Fruit fly (Drosophila melanogaster) whole organism, adult: ENCODE data around the gene RIOK1.

Experiments
- CG11617 ChIP-seq: fragments of 200-800 bp; sonication (Bioruptor generic); optimal IDR thresholded peaks from 2 replicates; lab custom pipeline; 2017; ENCODE audit warnings: mild to moderate bottlenecking, missing biosample characterization, missing genetic modification reagents, missing genetic modification characterization
- CG12768 ChIP-seq: fragments of 200-800 bp; sonication (Bioruptor generic); optimal IDR thresholded peaks from 2 replicates; lab custom pipeline; 2017; ENCODE audit warnings: missing biosample characterization, missing genetic modification characterization, mild to moderate bottlenecking, moderate library complexity, missing genetic modification reagents
- CG14711 ChIP-seq: fragments of 200-800 bp; sonication (Bioruptor generic); optimal IDR thresholded peaks from 2 replicates; lab custom pipeline; 2018; ENCODE audit warnings: missing biosample characterization, mild to moderate bottlenecking, missing genetic modification characterization, moderate library complexity
- CG1620 ChIP-seq: fragments of 200-800 bp; sonication (Bioruptor generic); optimal IDR thresholded peaks from 2 replicates; lab custom pipeline; 2016; ENCODE audit warnings: missing biosample characterization, missing genetic modification characterization
- CG33017 ChIP-seq: fragments of 200-800 bp; sonication (Bioruptor generic); optimal IDR thresholded peaks from 2 replicates; lab custom pipeline; 2018; ENCODE audit warnings: missing biosample characterization, mild to moderate bottlenecking, missing genetic modification characterization, moderate library complexity
- CG5204 ChIP-seq: fragments of 200-800 bp; sonication (Bioruptor generic); optimal IDR thresholded peaks from 2 replicates; lab custom pipeline; 2016; ENCODE audit warnings: missing biosample characterization, missing genetic modification characterization
- CG7045 ChIP-seq: fragments of 200-800 bp; sonication (Bioruptor generic); optimal IDR thresholded peaks from 2 replicates; lab custom pipeline; 2017; ENCODE audit warnings: missing biosample characterization, mild to moderate bottlenecking, missing genetic modification characterization
- CG7101 ChIP-seq: fragments of 200-800 bp; sonication (Bioruptor generic); optimal IDR thresholded peaks from 2 replicates; lab custom pipeline; 2018; ENCODE audit warnings: missing biosample characterization, mild to moderate bottlenecking, missing genetic modification characterization, moderate library complexity
- Clk ChIP-seq: fragments of 200-800 bp; sonication (Bioruptor generic); optimal IDR thresholded peaks from 2 replicates; lab custom pipeline; 2017; ENCODE audit warnings: missing biosample characterization, missing genetic modification characterization
- Crg-1 ChIP-seq: fragments of 200-800 bp; sonication (Bioruptor generic); optimal IDR thresholded peaks from 2 replicates; lab custom pipeline; 2016; ENCODE audit warnings: missing biosample characterization, missing genetic modification characterization
- Hr96 ChIP-seq: fragments of 200-800 bp; sonication (Bioruptor generic); optimal IDR thresholded peaks from 2 replicates; lab custom pipeline; 2016; ENCODE audit warnings: missing biosample characterization, missing genetic modification characterization
- Mnt ChIP-seq: fragments of 200-800 bp; sonication (Bioruptor generic); optimal IDR thresholded peaks from 2 replicates; lab custom pipeline; 2016; ENCODE audit warnings: missing biosample characterization, mild to moderate bottlenecking, missing genetic modification characterization
- bab1 ChIP-seq: fragments of 200-800 bp; sonication (Bioruptor generic); optimal IDR thresholded peaks from 3 replicates; lab custom pipeline; 2019; ENCODE audit warnings: missing biosample characterization, mild to moderate bottlenecking, missing genetic modification characterization, moderate library complexity
- cic ChIP-seq: fragments of 200-800 bp; sonication (Bioruptor generic); optimal IDR thresholded peaks from 2 replicates; lab custom pipeline; 2017; ENCODE audit warnings: missing biosample characterization, mild to moderate bottlenecking, missing genetic modification characterization, moderate library complexity
- cnc ChIP-seq, 2 experiments: fragments of >200 bp; optimal IDR thresholded peaks; 2 replicates each; lab custom pipeline; 2017
- kay ChIP-seq: fragments of 200-800 bp; sonication (Bioruptor generic); peaks from one replicate; lab custom pipeline; 2016; ENCODE audit warnings: missing biosample characterization, missing genetic modification characterization, borderline replicate concordance
- ovo ChIP-seq: fragments of 200-800 bp; sonication (Bioruptor generic); optimal IDR thresholded peaks from 2 replicates; lab custom pipeline; 2016; ENCODE audit warnings: missing biosample characterization, missing genetic modification characterization
- pad ChIP-seq: fragments of 200-800 bp; sonication (Bioruptor generic); optimal IDR thresholded peaks from 3 replicates; lab custom pipeline; 2017; ENCODE audit warnings: missing biosample characterization, missing genetic modification characterization, mild to moderate bottlenecking, moderate library complexity, missing genetic modification reagents
- tj ChIP-seq: fragments of 200-800 bp; sonication (Bioruptor generic); optimal IDR thresholded peaks from 3 replicates; lab custom pipeline; 2017; ENCODE audit warnings: missing biosample characterization, mild to moderate bottlenecking, missing genetic modification characterization, moderate library complexity
- toe ChIP-seq: fragments of 200-800 bp; sonication (Bioruptor generic); optimal IDR thresholded peaks from 2 replicates; lab custom pipeline; 2016; ENCODE audit warnings: missing biosample characterization, missing genetic modification characterization

RIOK1 gene

DNA sequence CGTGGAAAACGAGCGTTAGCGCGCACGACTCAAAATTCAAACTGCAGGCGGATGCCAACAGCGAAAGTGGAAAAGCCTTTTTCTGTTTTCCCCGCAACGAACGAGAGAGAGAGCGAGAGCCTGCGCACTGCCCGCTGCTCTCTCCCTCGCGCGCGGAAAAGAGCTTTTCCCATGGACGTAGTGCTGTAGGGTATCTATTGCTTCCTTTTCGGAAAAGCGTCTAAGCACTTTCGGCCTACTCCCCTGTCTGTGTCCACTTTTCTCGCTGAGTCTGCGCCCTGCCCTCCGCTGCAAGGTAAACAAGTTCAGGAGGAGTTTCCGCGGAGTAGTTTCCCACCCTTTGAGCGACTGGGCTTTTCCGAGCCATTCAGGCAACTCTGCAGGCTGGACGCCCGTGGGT, 32.0 kb upstream of the RIOK1 start, which contains the start of gene CG32085:
Gene CG32085, minus strand, starts transcription at position 47 of the 400 bp plus-strand sequence.
- TF ChIP-seq CG12768 (GFP tag; lab: Kevin White, UChicago) (peak; percentile 41), CG7045 (GFP tag; lab: Kevin White, UChicago) (peak; percentile 5), bab1 (GFP tag; lab: Kevin White, UChicago) (no peak), CG14711 (tag; lab: Kevin White, UChicago) (peak; percentile 4), kay (GFP tag; lab: Kevin White, UChicago) (no peak), CG7101 (tag; lab: Kevin White, UChicago) (no peak), Crg-1 (GFP tag; lab: Kevin White, UChicago) (no peak), CG5204 (GFP tag; lab: Kevin White, UChicago) (no peak), pad (GFP tag; lab: Kevin White, UChicago) (peak; percentile 16), cnc (optimal IDR thresholded peaks at IDR 0.05; lab: Kevin White, UChicago) (no peak), CG1620 (GFP tag; lab: Kevin White, UChicago) (no peak), CG33017 (tag; lab: Kevin White, UChicago) (no peak), toe (GFP tag; lab: Kevin White, UChicago) (peak; percentile 17), CG11617 (GFP tag; lab: Kevin White, UChicago) (peak; percentile 23), tj (GFP tag; lab: Kevin White, UChicago) (no peak), Mnt (GFP tag; lab: Kevin White, UChicago) (peak; percentile 24), ovo (GFP tag; lab: Kevin White, UChicago) (no peak), Hr96 (GFP tag; lab: Kevin White, UChicago) (no peak), Clk (GFP tag; lab: Kevin White, UChicago) (peak; percentile 8), cic (peak; percentile 36)

dm6 chr3L:11678313-11678817, 30.1 kb upstream of the RIOK1 start:
- TF ChIP-seq CG5204 (GFP tag; lab: Kevin White, UChicago) (no peak), CG14711 (tag; lab: Kevin White, UChicago) (no peak), CG1620 (GFP tag; lab: Kevin White, UChicago) (no peak), cnc (optimal IDR thresholded peaks at IDR 0.05; lab: Kevin White, UChicago) (no peak), CG7045 (GFP tag; lab: Kevin White, UChicago) (no peak), Clk (GFP tag; lab: Kevin White, UChicago) (no peak), CG33017 (tag; lab: Kevin White, UChicago) (no peak), Mnt (GFP tag; lab: Kevin White, UChicago) (no peak), CG12768 (GFP tag; lab: Kevin White, UChicago) (no peak), pad (GFP tag; lab: Kevin White, UChicago) (no peak), cic (no peak), CG11617 (GFP tag; lab: Kevin White, UChicago) (no peak), Hr96 (GFP tag; lab: Kevin White, UChicago) (no peak), CG7101 (tag; lab: Kevin White, UChicago) (no peak), Crg-1 (GFP tag; lab: Kevin White, UChicago) (no peak), tj (GFP tag; lab: Kevin White, UChicago) (no peak)

dm6 chr3L:11656189-11656588, 7.9 kb upstream of the RIOK1 start:
- TF ChIP-seq ovo (GFP tag; lab: Kevin White, UChicago) (no peak), CG12768 (GFP tag; lab: Kevin White, UChicago) (peak; percentile 75), CG5204 (GFP tag; lab: Kevin White, UChicago) (peak; percentile 52), CG14711 (tag; lab: Kevin White, UChicago) (peak; percentile 62), tj (GFP tag; lab: Kevin White, UChicago) (no peak), CG7101 (tag; lab: Kevin White, UChicago) (peak; percentile 66), CG11617 (GFP tag; lab: Kevin White, UChicago) (peak; percentile 1), cic (no peak), Hr96 (GFP tag; lab: Kevin White, UChicago) (peak; percentile 35), CG7045 (GFP tag; lab: Kevin White, UChicago) (peak; percentile 64), toe (GFP tag; lab: Kevin White, UChicago) (peak; percentile 51), Clk (GFP tag; lab: Kevin White, UChicago) (peak; percentile 40), pad (GFP tag; lab: Kevin White, UChicago) (peak; percentile 10), Mnt (GFP tag; lab: Kevin White, UChicago) (peak; percentile 3), CG33017 (tag; lab: Kevin White, UChicago) (peak; percentile 77)

- TF ChIP-seq CG14711 (tag; lab: Kevin White, UChicago) (no peak), CG12768 (GFP tag; lab: Kevin White, UChicago) (no peak)
These were observed 2.3 kb downstream of the RIOK1 start, which contains the start of gene CG6071 for dm6 chr3L:11645933-11646332. TSS of gene CG6071 (minus strand) at chr3L:11646033.

DNA sequence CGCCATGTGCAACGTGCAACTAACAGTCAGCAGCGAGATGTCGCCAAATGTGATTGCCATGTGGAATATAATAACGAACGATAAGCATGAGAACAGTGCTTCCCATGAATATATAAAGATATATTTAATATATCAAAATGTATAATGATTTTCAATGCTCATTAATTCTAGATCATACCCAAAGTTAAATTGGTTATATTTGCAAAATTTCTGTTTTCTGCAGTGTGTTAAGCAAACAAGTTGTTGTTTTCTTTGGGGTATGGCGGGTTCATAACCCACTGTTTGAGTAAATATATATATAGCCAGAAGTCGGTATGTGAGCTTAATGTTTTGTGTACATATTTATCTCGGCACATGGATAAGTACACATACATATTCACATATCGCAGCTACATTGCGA, 11.4 kb downstream of the RIOK1 start:
- TF ChIP-seq CG12768 (GFP tag; lab: Kevin White, UChicago) (no peak), cnc (optimal IDR thresholded peaks at IDR 0.05; lab: Kevin White, UChicago) (no peak), kay (GFP tag; lab: Kevin White, UChicago) (peak; percentile 43)

- TF ChIP-seq tj (GFP tag; lab: Kevin White, UChicago) (no peak), cnc (optimal IDR thresholded peaks at IDR 0.05; lab: Kevin White, UChicago) (no peak), pad (GFP tag; lab: Kevin White, UChicago) (no peak), Mnt (GFP tag; lab: Kevin White, UChicago) (no peak), CG7101 (tag; lab: Kevin White, UChicago) (no peak), CG12768 (GFP tag; lab: Kevin White, UChicago) (no peak), cic (no peak), CG14711 (tag; lab: Kevin White, UChicago) (no peak), toe (GFP tag; lab: Kevin White, UChicago) (no peak), Crg-1 (GFP tag; lab: Kevin White, UChicago) (no peak), CG33017 (tag; lab: Kevin White, UChicago) (no peak), Clk (GFP tag; lab: Kevin White, UChicago) (no peak), CG7045 (GFP tag; lab: Kevin White, UChicago) (no peak), kay (GFP tag; lab: Kevin White, UChicago) (no peak), bab1 (GFP tag; lab: Kevin White, UChicago) (no peak), CG11617 (GFP tag; lab: Kevin White, UChicago) (no peak), Hr96 (GFP tag; lab: Kevin White, UChicago) (no peak), CG5204 (GFP tag; lab: Kevin White, UChicago) (no peak)
These were observed 13.7 kb downstream of the RIOK1 start for dm6 chr3L:11634551-11634950.
